Worm (Caenorhabditis elegans) whole organism, L3 larva: Measurements from ENCODE around the gene dyf-2.

ENCODE experiments used
- R02D3.7 ChIP-seq: fragments of 150-350 bp; optimal IDR thresholded peaks from 2 replicates; lab custom pipeline; 2014; ENCODE audit warnings: missing biosample characterization, missing genetic modification characterization
- ZK546.5 ChIP-seq: sonication (generic microtip); optimal IDR thresholded peaks from 2 replicates; lab custom pipeline; 2017; ENCODE audit warnings: missing biosample characterization, missing genetic modification characterization
- aly-2 ChIP-seq: fragments of 150-350 bp; optimal IDR thresholded peaks from 2 replicates; lab custom pipeline; 2014; ENCODE audit warnings: missing biosample characterization, missing genetic modification characterization
- ama-1 ChIP-seq: fragments of 150-350 bp; optimal IDR thresholded peaks from 2 replicates; lab custom pipeline; 2018
- ceh-16 ChIP-seq: sonication (generic microtip); optimal IDR thresholded peaks from 2 replicates; lab custom pipeline; 2017; ENCODE audit warnings: missing biosample characterization, missing genetic modification characterization
- ceh-28 ChIP-seq: fragments of 150-350 bp; optimal IDR thresholded peaks from 2 replicates; lab custom pipeline; 2014; ENCODE audit warnings: missing biosample characterization, missing genetic modification reagents, missing genetic modification characterization
- ceh-9 ChIP-seq: sonication (generic microtip); optimal IDR thresholded peaks from 2 replicates; lab custom pipeline; 2018; ENCODE audit warnings: missing biosample characterization, missing genetic modification characterization
- daf-12 ChIP-seq: fragments of 150-350 bp; optimal IDR thresholded peaks from 2 replicates; lab custom pipeline; 2014; ENCODE audit warnings: missing biosample characterization, missing genetic modification reagents, missing genetic modification characterization
- egl-5 ChIP-seq: fragments of 150-350 bp; optimal IDR thresholded peaks from 2 replicates; lab custom pipeline; 2017; ENCODE audit warnings: missing biosample characterization, missing genetic modification reagents, missing genetic modification characterization, inconsistent platforms
- elt-1 ChIP-seq: fragments of 150-350 bp; optimal IDR thresholded peaks from 2 replicates; lab custom pipeline; 2014; ENCODE audit warnings: missing biosample characterization, missing genetic modification characterization
- elt-2 ChIP-seq: sonication (generic microtip); optimal IDR thresholded peaks from 2 replicates; lab custom pipeline; 2016; ENCODE audit warnings: missing genetic modification reagents, mild to moderate bottlenecking, missing genetic modification characterization, missing compliant biosample characterization
- eor-1 ChIP-seq, 2 experiments: fragments of 150-350 bp; optimal IDR thresholded peaks; 2 replicates each; lab custom pipeline; 2014 to 2018; ENCODE audit warnings: missing biosample characterization in 2 of 2, missing genetic modification characterization in 2 of 2
- fkh-10 ChIP-seq: sonication (generic microtip); optimal IDR thresholded peaks from 2 replicates; lab custom pipeline; 2017; ENCODE audit warnings: missing biosample characterization, missing genetic modification reagents, missing genetic modification characterization
- fkh-2 ChIP-seq: fragments of 150-350 bp; optimal IDR thresholded peaks from 2 replicates; lab custom pipeline; 2014; ENCODE audit warnings: missing biosample characterization, missing genetic modification reagents, missing genetic modification characterization
- fos-1 ChIP-seq: fragments of 150-350 bp; optimal IDR thresholded peaks from 2 replicates; lab custom pipeline; 2014; ENCODE audit warnings: missing biosample characterization, missing genetic modification characterization
- jun-1 ChIP-seq: fragments of 150-350 bp; optimal IDR thresholded peaks from 2 replicates; lab custom pipeline; 2014; ENCODE audit warnings: missing biosample characterization, missing genetic modification reagents, missing genetic modification characterization
- lin-39 ChIP-seq: fragments of 150-350 bp; optimal IDR thresholded peaks from 2 replicates; lab custom pipeline; 2018; ENCODE audit warnings: missing biosample characterization, missing genetic modification reagents, missing genetic modification characterization
- lsy-12 ChIP-seq: sonication (generic microtip); optimal IDR thresholded peaks from 2 replicates; lab custom pipeline; 2016; ENCODE audit warnings: mild to moderate bottlenecking, missing genetic modification characterization, missing compliant biosample characterization
- mml-1 ChIP-seq: fragments of 150-350 bp; sonication (generic microtip); optimal IDR thresholded peaks from 3 replicates; lab custom pipeline; 2014; ENCODE audit warnings: missing biosample characterization, missing genetic modification characterization
- nfya-1 ChIP-seq: sonication (generic microtip); optimal IDR thresholded peaks from 2 replicates; lab custom pipeline; 2017; ENCODE audit warnings: missing genetic modification characterization, mild to moderate bottlenecking, missing compliant biosample characterization, antibody characterized with exemption, moderate library complexity; ENCODE audit not compliant: insufficient read depth
- nhr-12 ChIP-seq: fragments of 150-350 bp; optimal IDR thresholded peaks from 2 replicates; lab custom pipeline; 2014; ENCODE audit warnings: missing biosample characterization, missing genetic modification characterization
- nhr-23 ChIP-seq: fragments of 150-350 bp; optimal IDR thresholded peaks from 2 replicates; lab custom pipeline; 2014; ENCODE audit warnings: missing biosample characterization, missing genetic modification reagents, missing genetic modification characterization
- nhr-237 ChIP-seq: fragments of 150-350 bp; optimal IDR thresholded peaks from 2 replicates; lab custom pipeline; 2014; ENCODE audit warnings: missing biosample characterization, missing genetic modification characterization
- nhr-28 ChIP-seq: fragments of 150-350 bp; optimal IDR thresholded peaks from 2 replicates; lab custom pipeline; 2014; ENCODE audit warnings: missing biosample characterization, missing genetic modification characterization
- nhr-43 ChIP-seq: sonication (generic microtip); optimal IDR thresholded peaks from 2 replicates; lab custom pipeline; 2016; ENCODE audit warnings: mild to moderate bottlenecking, missing genetic modification characterization, missing compliant biosample characterization; ENCODE audit not compliant: poor library complexity, severe bottlenecking
- nhr-67 ChIP-seq: fragments of 150-350 bp; optimal IDR thresholded peaks from 2 replicates; lab custom pipeline; 2014; ENCODE audit warnings: missing biosample characterization, missing genetic modification characterization
- nhr-77 ChIP-seq: fragments of 150-350 bp; optimal IDR thresholded peaks from 2 replicates; lab custom pipeline; 2014; ENCODE audit warnings: missing biosample characterization, missing genetic modification characterization
- sea-2 ChIP-seq: fragments of 150-350 bp; sonication (generic microtip); optimal IDR thresholded peaks from 4 replicates; lab custom pipeline; 2014; ENCODE audit warnings: missing biosample characterization, missing genetic modification reagents, missing genetic modification characterization
- skn-1 ChIP-seq: fragments of 150-350 bp; optimal IDR thresholded peaks from 2 replicates; lab custom pipeline; 2014; ENCODE audit warnings: missing biosample characterization, missing genetic modification characterization
- snpc-4 ChIP-seq: fragments of 150-350 bp; optimal IDR thresholded peaks from 2 replicates; lab custom pipeline; 2014; ENCODE audit warnings: missing biosample characterization, missing genetic modification characterization
- unc-39 ChIP-seq: sonication (generic microtip); optimal IDR thresholded peaks from 4 replicates; lab custom pipeline; 2017; ENCODE audit warnings: missing biosample characterization, missing genetic modification characterization
- unc-62 ChIP-seq: fragments of 150-350 bp; sonication (generic microtip); optimal IDR thresholded peaks from 4 replicates; lab custom pipeline; 2014; ENCODE audit warnings: missing biosample characterization, missing genetic modification reagents, missing genetic modification characterization
- zag-1 ChIP-seq: fragments of 150-350 bp; optimal IDR thresholded peaks from 2 replicates; lab custom pipeline; 2014; ENCODE audit warnings: missing biosample characterization, missing genetic modification characterization
- ztf-4 ChIP-seq: fragments of 150-350 bp; optimal IDR thresholded peaks from 2 replicates; lab custom pipeline; 2014; ENCODE audit warnings: missing biosample characterization, missing genetic modification characterization

The dyf-2 gene

DNA sequence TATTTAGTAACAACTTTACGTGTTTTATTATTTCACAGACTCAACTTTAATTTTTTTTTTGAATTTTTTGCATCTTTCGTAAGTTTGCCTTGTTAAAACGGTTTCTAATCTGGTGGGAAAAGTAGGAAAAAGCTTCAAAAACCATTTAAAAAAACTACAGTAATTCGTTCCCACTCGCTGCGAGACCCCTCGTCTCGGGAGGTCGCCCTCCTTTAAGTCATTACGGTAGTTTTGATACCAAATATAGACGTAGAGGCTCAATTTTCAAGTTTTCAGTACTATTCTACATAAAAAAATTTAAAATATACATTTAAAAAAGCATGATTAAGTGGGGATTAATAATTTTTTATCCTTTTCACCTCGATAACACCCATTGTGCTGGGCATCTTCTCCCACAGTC lies 45.4 kb downstream of the dyf-2 start:
- TF ChIP-seq ztf-4 (tag; lab: Kevin White, UChicago) = no peak
- TF ChIP-seq nhr-12 (tag; lab: Kevin White, UChicago) = no peak
- no peak for TF ChIP-seq ceh-16 (tag; lab: Kevin White, UChicago)
- no peak for TF ChIP-seq sea-2 (GFP tag; lab: Kevin White, UChicago)
- no peak for TF ChIP-seq lin-39 (tag; lab: Kevin White, UChicago)
- TF ChIP-seq snpc-4 (tag; lab: Kevin White, UChicago) = no peak
- no peak for TF ChIP-seq eor-1 (tag; optimal IDR thresholded peaks at IDR 0.05; lab: Kevin White, UChicago)
- TF ChIP-seq zag-1 = no peak
- TF ChIP-seq nhr-67 (tag; lab: Kevin White, UChicago) = no peak
- TF ChIP-seq ama-1 (lab: Kevin White, UChicago) = no peak
- TF ChIP-seq unc-39 (tag; lab: Kevin White, UChicago) = no peak
- TF ChIP-seq ZK546.5 (tag; lab: Kevin White, UChicago) = no peak
- TF ChIP-seq fkh-10 (GFP tag; lab: Kevin White, UChicago) = no peak
- TF ChIP-seq elt-2 (tag; lab: Kevin White, UChicago) = no peak
- no peak for TF ChIP-seq nhr-43 (tag; lab: Kevin White, UChicago)
- no peak for TF ChIP-seq R02D3.7 (tag; lab: Kevin White, UChicago)

DNA sequence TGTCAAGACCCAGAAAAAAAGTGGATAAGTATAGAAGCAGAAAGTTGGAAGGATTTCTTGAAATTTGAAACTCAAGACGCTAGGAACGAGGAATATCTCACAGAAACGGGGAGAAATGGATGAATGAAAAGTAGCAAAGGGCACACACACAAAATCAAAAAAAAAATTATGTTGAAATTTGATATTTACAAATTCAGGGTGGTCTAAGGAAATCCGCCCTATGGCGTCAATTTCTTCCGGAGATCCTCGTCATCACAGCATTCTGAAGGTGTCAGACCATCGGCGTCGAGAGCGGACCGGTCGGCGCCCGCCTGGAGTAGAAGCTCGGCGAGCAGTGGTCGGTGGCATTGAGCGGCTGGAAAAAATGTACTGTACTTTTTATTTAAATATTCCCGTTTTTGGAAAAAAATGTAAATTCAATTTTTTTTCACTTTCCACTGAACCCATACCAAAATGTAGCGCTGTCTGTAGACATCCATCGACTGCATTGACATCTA lies 46.2 kb downstream of the dyf-2 start:
- TF ChIP-seq jun-1 (tag; lab: Kevin White, UChicago) (no peak), eor-1 (tag; optimal IDR thresholded peaks at IDR 0.05; lab: Kevin White, UChicago) (no peak), nhr-12 (tag; lab: Kevin White, UChicago) (no peak), ZK546.5 (tag; lab: Kevin White, UChicago) (no peak), nhr-43 (tag; lab: Kevin White, UChicago) (no peak), nhr-237 (tag; lab: Kevin White, UChicago) (no peak), nhr-77 (tag; lab: Kevin White, UChicago) (no peak), fkh-2 (tag; lab: Kevin White, UChicago) (no peak), elt-2 (tag; lab: Kevin White, UChicago) (no peak), nhr-23 (tag; lab: Kevin White, UChicago) (no peak), aly-2 (tag; lab: Kevin White, UChicago) (no peak), elt-1 (no peak), fkh-10 (GFP tag; lab: Kevin White, UChicago) (no peak), ztf-4 (tag; lab: Kevin White, UChicago) (no peak), ama-1 (lab: Kevin White, UChicago) (no peak), lsy-12 (tag; lab: Kevin White, UChicago) (no peak), sea-2 (GFP tag; lab: Kevin White, UChicago) (no peak), ceh-9 (tag; lab: Kevin White, UChicago) (no peak)

DNA sequence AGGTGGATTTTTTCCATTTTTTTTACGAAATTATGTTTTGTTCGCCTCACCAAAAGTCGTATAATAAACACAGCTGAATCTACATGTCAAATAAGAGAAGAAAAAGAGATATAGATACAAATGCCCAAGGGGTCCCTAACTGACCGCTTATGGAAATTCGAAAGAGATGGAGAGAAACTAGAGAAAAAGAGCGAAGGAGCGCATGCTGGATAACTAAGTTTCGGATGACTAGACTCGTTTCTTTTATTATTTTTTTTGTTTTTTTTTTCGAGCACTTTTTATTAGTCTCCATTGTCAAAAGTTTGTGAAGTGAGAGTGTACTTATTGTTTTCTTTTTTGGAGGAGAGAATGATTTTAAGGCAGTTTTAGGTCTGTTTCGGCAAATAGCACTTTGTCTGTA lies 48.6 kb downstream of the dyf-2 start:
- TF ChIP-seq skn-1 (tag; lab: Kevin White, UChicago) = no peak
- TF ChIP-seq egl-5 (tag; lab: Kevin White, UChicago) = no peak
- TF ChIP-seq ztf-4 (tag; lab: Kevin White, UChicago) = no peak
- TF ChIP-seq fkh-10 (GFP tag; lab: Kevin White, UChicago) = peak; percentile 62
- TF ChIP-seq fos-1 (tag; lab: Kevin White, UChicago) = no peak
- no peak for TF ChIP-seq ZK546.5 (tag; lab: Kevin White, UChicago)
- TF ChIP-seq eor-1 (tag; optimal IDR thresholded peaks at IDR 0.05; lab: Kevin White, UChicago) = no peak
- TF ChIP-seq ceh-16 (tag; lab: Kevin White, UChicago) = no peak
- TF ChIP-seq zag-1 = no peak
- no peak for TF ChIP-seq ceh-28 (tag; lab: Kevin White, UChicago)
- TF ChIP-seq unc-39 (tag; lab: Kevin White, UChicago) = no peak
- peak; percentile 44 for TF ChIP-seq nfya-1 (tag; lab: Kevin White, UChicago)
- no peak for TF ChIP-seq lsy-12 (tag; lab: Kevin White, UChicago)
- TF ChIP-seq daf-12 = no peak
- TF ChIP-seq mml-1 = no peak
- TF ChIP-seq, all 47 proteins: peak for 2

DNA sequence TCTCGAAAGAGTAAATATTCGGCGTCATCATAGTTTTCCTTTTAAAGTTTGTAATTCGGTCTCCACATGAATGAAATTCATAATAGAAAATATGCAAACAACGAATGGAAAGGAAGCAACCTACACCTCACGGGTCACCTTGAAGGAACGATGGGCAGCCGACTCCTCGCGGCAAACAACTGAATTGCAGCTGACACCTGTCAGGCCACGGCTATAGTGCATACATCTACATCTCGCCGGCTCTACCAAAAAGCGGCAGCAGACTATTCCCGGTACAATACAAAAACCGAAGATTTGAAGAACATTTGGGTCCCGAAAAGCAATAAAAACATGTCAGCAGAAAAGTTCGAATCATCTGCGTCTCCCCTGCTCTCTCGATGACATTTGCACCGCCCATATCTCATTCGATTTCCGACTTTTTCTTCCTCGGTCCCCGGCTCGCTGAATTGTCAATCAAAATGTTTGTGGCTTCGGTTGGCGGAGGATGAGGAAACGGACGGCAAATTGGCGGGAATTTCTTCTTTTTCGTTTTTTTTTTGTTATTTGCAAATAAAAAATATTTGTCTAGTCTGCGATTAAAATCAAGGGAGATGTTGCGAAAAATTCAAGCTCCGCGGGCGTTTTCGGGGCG lies 50.4 kb downstream of the dyf-2 start:
- TF ChIP-seq nhr-28 (tag; lab: Kevin White, UChicago) (no peak), snpc-4 (tag; lab: Kevin White, UChicago) (peak; percentile 66), lin-39 (tag; lab: Kevin White, UChicago) (peak; percentile 7), nfya-1 (tag; lab: Kevin White, UChicago) (peak; percentile 32), unc-62 (GFP tag; lab: Kevin White, UChicago) (peak; percentile 31), fkh-10 (GFP tag; lab: Kevin White, UChicago) (peak; percentile 61)
